Worm (Caenorhabditis elegans): ENCODE data around the gene rga-8.

rga-8 gene

ce11 chrX:5297942-5298611 lies 18.5 kb upstream of the rga-8 start, which contains the start of gene ift-81 (continued):
- no peak for TF ChIP-seq unc-130 (tag; optimal IDR thresholded peaks at IDR 0.05)
- TF ChIP-seq aha-1 (tag; optimal IDR thresholded peaks at IDR 0.05), result no peak
- no peak for TF ChIP-seq C34B4.2 (tag; optimal IDR thresholded peaks at IDR 0.05)
- no peak for TF ChIP-seq mab-9 (GFP tag; IDR thresholded peaks at IDR 0.05)
- no peak for TF ChIP-seq zag-1 (tag; optimal IDR thresholded peaks at IDR 0.05)
- peak; percentile 2 for TF ChIP-seq ceh-8 (GFP tag; optimal IDR thresholded peaks at IDR 0.05)
- TF ChIP-seq unc-62 (GFP tag; optimal IDR thresholded peaks at IDR 0.05), result no peak
- TF ChIP-seq grh-1 (GFP tag; IDR thresholded peaks at IDR 0.05), result no peak
- TF ChIP-seq nhr-28 (tag; optimal IDR thresholded peaks at IDR 0.05), result no peak
- TF ChIP-seq nhr-11 (tag; optimal IDR thresholded peaks at IDR 0.05), result no peak
- TF ChIP-seq nhr-77 (tag; optimal IDR thresholded peaks at IDR 0.05), result peak; percentile 15
- no peak for TF ChIP-seq nhr-76 (tag; optimal IDR thresholded peaks at IDR 0.05)
- no peak for TF ChIP-seq pax-3 (tag; optimal IDR thresholded peaks at IDR 0.05)
- TF ChIP-seq ets-5 (GFP tag; IDR thresholded peaks at IDR 0.05), result no peak
- TF ChIP-seq zip-4 (GFP tag; optimal IDR thresholded peaks at IDR 0.05), result no peak
- TF ChIP-seq Y116A8C.19 (tag; optimal IDR thresholded peaks at IDR 0.05; ENCODE audit: borderline replicate concordance), result no peak
- TF ChIP-seq fkh-8 (tag; optimal IDR thresholded peaks at IDR 0.05), result peak; percentile 55
- TF ChIP-seq swsn-7 (tag; optimal IDR thresholded peaks at IDR 0.05), result peak; percentile 74
- no peak for TF ChIP-seq pqm-1 (tag; optimal IDR thresholded peaks at IDR 0.05)
- TF ChIP-seq aly-2 (tag; optimal IDR thresholded peaks at IDR 0.05), result no peak
- no peak for TF ChIP-seq nhr-237 (tag; optimal IDR thresholded peaks at IDR 0.05)
- TF ChIP-seq lin-14 (GFP tag; optimal IDR thresholded peaks at IDR 0.05), result peak; percentile 79
- no peak for TF ChIP-seq ama-1 (optimal IDR thresholded peaks at IDR 0.05)
- TF ChIP-seq xbp-1 (tag; optimal IDR thresholded peaks at IDR 0.05), result peak; percentile 68
- no peak for TF ChIP-seq sox-4 (tag; optimal IDR thresholded peaks at IDR 0.05)
- no peak for TF ChIP-seq ces-1 (GFP tag; optimal IDR thresholded peaks at IDR 0.05)
- TF ChIP-seq sptf-1 (tag; optimal IDR thresholded peaks at IDR 0.05), result no peak
- peak in 2 of 3 experiments; percentile 35 to 52 for TF ChIP-seq dpl-1 (GFP tag; optimal IDR thresholded peaks at IDR 0.05)
- TF ChIP-seq egl-27 (tag; optimal IDR thresholded peaks at IDR 0.05), result no peak
- TF ChIP-seq jun-1 (tag; optimal IDR thresholded peaks at IDR 0.05), result no peak
- no peak for TF ChIP-seq mef-2 (tag; optimal IDR thresholded peaks at IDR 0.05)
- no peak for TF ChIP-seq vab-15 (tag; optimal IDR thresholded peaks at IDR 0.05)
- peak; percentile 68 for TF ChIP-seq dsc-1 (tag; optimal IDR thresholded peaks at IDR 0.05)
- TF ChIP-seq hlh-4 (tag; optimal IDR thresholded peaks at IDR 0.05), result no peak
- peak; percentile 37 to 41 for TF ChIP-seq efl-1 (optimal IDR thresholded peaks at IDR 0.05)
- peak; percentile 5 to 90 for TF ChIP-seq efl-1 (GFP tag; optimal IDR thresholded peaks at IDR 0.05 in 1 of 2)

ce11 chrX:5293862-5294261 lies 14.3 kb upstream of the rga-8 start:
- TF ChIP-seq lin-14 (GFP tag; optimal IDR thresholded peaks at IDR 0.05) (peak; percentile 59), swsn-7 (tag; optimal IDR thresholded peaks at IDR 0.05) (no peak)

- TF ChIP-seq nhr-85 (tag) (peak; percentile 18), egl-13 (tag; optimal IDR thresholded peaks at IDR 0.05) (no peak)
Observed at ce11 chrX:5289106-5289505, 9.5 kb upstream of the rga-8 start.

- TF ChIP-seq xbp-1 (tag; optimal IDR thresholded peaks at IDR 0.05) (no peak), nhr-85 (tag) (no peak), dpl-1 (GFP tag; optimal IDR thresholded peaks at IDR 0.05) (no peak), unc-98 (GFP tag; IDR thresholded peaks at IDR 0.05) (no peak), nhr-77 (tag; optimal IDR thresholded peaks at IDR 0.05) (no peak), nhr-84 (tag; optimal IDR thresholded peaks at IDR 0.05) (no peak), C34B4.2 (tag; optimal IDR thresholded peaks at IDR 0.05) (no peak), ceh-82 (tag; optimal IDR thresholded peaks at IDR 0.05) (no peak), elt-2 (tag; optimal IDR thresholded peaks at IDR 0.05) (no peak), ceh-90 (tag; optimal IDR thresholded peaks at IDR 0.05) (no peak), mdl-1 (tag; optimal IDR thresholded peaks at IDR 0.05) (no peak), unc-130 (tag; optimal IDR thresholded peaks at IDR 0.05) (no peak), unc-30 (tag; optimal IDR thresholded peaks at IDR 0.05) (no peak), snpc-4 (tag; optimal IDR thresholded peaks at IDR 0.05) (no peak), aly-2 (tag; optimal IDR thresholded peaks at IDR 0.05) (no peak), lin-13 (GFP tag; optimal IDR thresholded peaks at IDR 0.05) (no peak)
Observed at ce11 chrX:5283531-5283930, 4.0 kb upstream of the rga-8 start, which contains the start of gene vps-41. vps-41 (plus strand) TSS chrX:5283831.
